Fruit fly (Drosophila melanogaster): ENCODE results near the gene TpnC73F.

DNA sequence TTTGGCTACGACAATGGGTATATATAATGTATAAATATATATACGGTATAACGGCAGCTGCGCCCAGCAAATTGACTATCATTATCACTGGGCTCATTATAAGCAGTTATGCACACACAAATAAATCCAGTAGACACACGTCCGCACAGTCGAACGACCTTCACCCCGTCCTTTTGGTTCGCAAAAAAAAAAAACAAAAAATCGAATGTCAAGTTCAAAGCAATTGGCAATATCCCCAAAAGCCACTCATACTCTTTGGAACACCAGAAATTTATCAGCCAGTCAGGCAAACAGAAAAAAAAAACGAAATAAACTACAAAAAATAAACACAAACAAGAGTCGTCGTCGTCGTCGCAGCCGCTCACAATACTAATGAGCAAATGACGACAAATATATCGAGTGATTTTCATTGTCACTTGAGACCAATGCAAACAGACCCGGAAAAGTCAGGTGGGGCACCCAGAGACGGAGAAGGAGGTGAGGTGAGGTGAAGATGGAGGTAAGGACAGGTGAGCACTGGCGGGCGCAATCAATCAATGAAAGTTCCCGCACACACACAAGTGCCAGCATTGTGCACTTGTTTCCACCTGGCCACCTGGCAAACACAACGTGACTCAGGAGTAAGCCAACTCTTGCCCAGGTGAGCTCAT is 41.0 kb upstream of the TpnC73F start:
- TF ChIP-seq Met (GFP tag; optimal IDR thresholded peaks at IDR 0.05) (no peak), CG7368 (GFP tag; optimal IDR thresholded peaks at IDR 0.05) (no peak), Gug (GFP tag; IDR thresholded peaks at IDR 0.05) (peak; percentile 39; the same call in 1 of the 2 replicates)

Measured in whole organism, prepupa.